Fruit fly (Drosophila melanogaster) whole organism, embryonic: ENCODE results near the gene Mtpalpha.

Experiments
- Awh ChIP-seq: fragments of 200-800 bp; sonication (Bioruptor generic); IDR thresholded peaks from 2 replicates; pipeline ENCODE4, ENCODE4 v1.3.6; 2022; ENCODE audit warnings: missing biosample characterization, missing genetic modification characterization
- Bdp1 ChIP-seq: fragments of 200-800 bp; sonication (Bioruptor generic); optimal IDR thresholded peaks from 3 replicates; lab custom pipeline; 2016; ENCODE audit warnings: missing biosample characterization, missing genetic modification characterization
- Blimp-1 ChIP-seq: fragments of 200-800 bp; sonication (Bioruptor generic); optimal IDR thresholded peaks from 3 replicates; lab custom pipeline; 2018; ENCODE audit warnings: missing biosample characterization, missing genetic modification characterization, mild to moderate bottlenecking, moderate library complexity, missing genetic modification reagents
- CG10147 ChIP-seq: fragments of 200-800 bp; sonication (Bioruptor generic); optimal IDR thresholded peaks from 2 replicates; lab custom pipeline; 2019; ENCODE audit warnings: missing biosample characterization, mild to moderate bottlenecking, missing genetic modification characterization, moderate library complexity
- CG10366 ChIP-seq: fragments of 200-800 bp; sonication (Bioruptor generic); IDR thresholded peaks from 2 replicates; pipeline ENCODE4 v1.3.6; 2022; ENCODE audit warnings: missing biosample characterization, missing genetic modification characterization
- CG13624 ChIP-seq: fragments of 200-800 bp; sonication (Bioruptor generic); optimal IDR thresholded peaks from 2 replicates; lab custom pipeline; 2016; ENCODE audit warnings: missing biosample characterization, missing genetic modification characterization
- CG17361 ChIP-seq: fragments of 200-800 bp; sonication (Bioruptor generic); IDR thresholded peaks from 3 replicates; pipeline ENCODE4 v1.3.6; 2022; ENCODE audit warnings: missing biosample characterization, missing genetic modification characterization
- CG2678 ChIP-seq: fragments of 200-800 bp; sonication (Bioruptor generic); optimal IDR thresholded peaks from 3 replicates; lab custom pipeline; 2019; ENCODE audit warnings: missing biosample characterization, mild to moderate bottlenecking, missing genetic modification characterization, moderate library complexity
- CG31441 ChIP-seq: fragments of 200-800 bp; sonication (Bioruptor generic); IDR thresholded peaks from 2 replicates; pipeline ENCODE4 v1.3.6; 2022; ENCODE audit warnings: missing biosample characterization, missing genetic modification characterization
- CG33557 ChIP-seq: fragments of 200-800 bp; sonication (Bioruptor generic); optimal IDR thresholded peaks from 2 replicates; lab custom pipeline; 2019; ENCODE audit warnings: missing biosample characterization, mild to moderate bottlenecking, missing genetic modification characterization, moderate library complexity
- CG4820 ChIP-seq: fragments of 200-800 bp; sonication (Bioruptor generic); optimal IDR thresholded peaks from 3 replicates; lab custom pipeline; 2016; ENCODE audit warnings: missing biosample characterization, missing genetic modification characterization
- CG5953 ChIP-seq: fragments of 200-800 bp; sonication (Bioruptor generic); IDR thresholded peaks from 2 replicates; pipeline ENCODE4 v1.3.6; 2022; ENCODE audit warnings: missing biosample characterization, missing genetic modification characterization
- CG6813 ChIP-seq: fragments of 200-800 bp; sonication (Bioruptor generic); optimal IDR thresholded peaks from 2 replicates; lab custom pipeline; 2017; ENCODE audit warnings: missing biosample characterization, missing genetic modification characterization, mild to moderate bottlenecking, moderate library complexity, missing genetic modification reagents
- CG7786 ChIP-seq: fragments of 200-800 bp; sonication (Bioruptor generic); optimal IDR thresholded peaks from 2 replicates; lab custom pipeline; 2016; ENCODE audit warnings: missing biosample characterization, missing genetic modification characterization
- CG7963 ChIP-seq: fragments of 200-800 bp; sonication (Bioruptor generic); IDR thresholded peaks from 3 replicates; pipeline ENCODE4 v1.3.6; 2022; ENCODE audit warnings: missing biosample characterization, missing genetic modification characterization; ENCODE audit not compliant: partially characterized antibody
- CG7987 ChIP-seq: fragments of 200-800 bp; sonication (Bioruptor generic); optimal IDR thresholded peaks from 2 replicates; lab custom pipeline; 2018; ENCODE audit warnings: missing biosample characterization, mild to moderate bottlenecking, missing genetic modification characterization, moderate library complexity
- CG8765 ChIP-seq: fragments of 200-800 bp; sonication (Bioruptor generic); IDR thresholded peaks from 2 replicates; pipeline ENCODE4 v1.3.6; 2022; ENCODE audit warnings: missing biosample characterization, missing genetic modification characterization
- Chrac-16 ChIP-seq: fragments of 200-800 bp; sonication (Bioruptor generic); optimal IDR thresholded peaks from 3 replicates; lab custom pipeline; 2016; ENCODE audit warnings: missing biosample characterization, missing genetic modification characterization
- CkIIα-i1 ChIP-seq: fragments of 200-800 bp; sonication (Bioruptor generic); IDR thresholded peaks from 2 replicates; pipeline ENCODE4 v1.3.6; 2022; ENCODE audit warnings: missing biosample characterization, missing genetic modification characterization
- D ChIP-seq, 2 experiments: fragments of 200-800 bp in 1 of 2; fragments of >200 bp in 1 of 2; sonication (Bioruptor generic) in 1 of 2; optimal IDR thresholded peaks; 2 replicates in 1 of 2; 3 replicates in 1 of 2; lab custom pipeline; 2017; ENCODE audit warnings: mild to moderate bottlenecking in 1 of 2, missing biosample characterization in 1 of 2, missing genetic modification characterization in 1 of 2, missing genetic modification reagents in 1 of 2
- E2f1 ChIP-seq: fragments of 200-800 bp; sonication (Bioruptor generic); IDR thresholded peaks from 2 replicates; pipeline ENCODE4 v1.3.6; 2022; ENCODE audit warnings: missing biosample characterization, missing genetic modification characterization
- Jarid2 ChIP-seq: fragments of 200-800 bp; sonication (Bioruptor generic); optimal IDR thresholded peaks from 3 replicates; lab custom pipeline; 2017; ENCODE audit warnings: mild to moderate bottlenecking, missing biosample characterization, missing genetic modification reagents, missing genetic modification characterization
- Med ChIP-seq: fragments of 200-800 bp; sonication (Bioruptor generic); peaks from one replicate; lab custom pipeline; 2016; ENCODE audit warnings: missing biosample characterization, missing genetic modification characterization, mild to moderate bottlenecking, inconsistent platforms, moderate library complexity
- Nf-YC ChIP-seq: fragments of 200-800 bp; optimal IDR thresholded peaks from 3 replicates; lab custom pipeline; 2019; ENCODE audit warnings: missing biosample characterization, mild to moderate bottlenecking, missing genetic modification characterization, moderate library complexity
- Optix ChIP-seq: fragments of 200-800 bp; sonication (Bioruptor generic); IDR thresholded peaks from 3 replicates; pipeline ENCODE4 v1.3.6; 2022; ENCODE audit warnings: missing biosample characterization, missing genetic modification characterization
- Pdp1 ChIP-seq, 2 experiments: fragments of 200-800 bp; sonication (Bioruptor generic); optimal IDR thresholded peaks; 3 replicates each; lab custom pipeline; 2016; ENCODE audit warnings: missing biosample characterization in 2 of 2, missing genetic modification characterization in 2 of 2, mild to moderate bottlenecking in 1 of 2, moderate library complexity in 1 of 2
- Ssrp ChIP-seq: fragments of 200-800 bp; sonication (Bioruptor generic); optimal IDR thresholded peaks from 2 replicates; lab custom pipeline; 2018; ENCODE audit warnings: missing biosample characterization, mild to moderate bottlenecking, missing genetic modification characterization, moderate library complexity
- Taf1 ChIP-seq: fragments of 200-800 bp; sonication (Bioruptor generic); IDR thresholded peaks from 2 replicates; pipeline ENCODE4 v1.3.6; 2022; ENCODE audit warnings: missing biosample characterization, missing genetic modification characterization
- amos ChIP-seq: fragments of 200-800 bp; sonication (Bioruptor generic); IDR thresholded peaks from 2 replicates; pipeline ENCODE4 v1.3.6; 2022; ENCODE audit warnings: missing biosample characterization, missing genetic modification characterization; ENCODE audit not compliant: partially characterized antibody
- ase ChIP-seq: fragments of 200-800 bp; sonication (Bioruptor generic); IDR thresholded peaks from 3 replicates; pipeline ENCODE4 v1.3.6; 2022; ENCODE audit warnings: missing biosample characterization, missing genetic modification characterization
- croc ChIP-seq: fragments of 200-800 bp; sonication (Bioruptor generic); conservative IDR thresholded peaks from 3 replicates; pipeline ENCODE4 v1.3.6; 2022; ENCODE audit warnings: missing biosample characterization, missing genetic modification characterization
- dysf ChIP-seq: fragments of 200-800 bp; sonication (Bioruptor generic); IDR thresholded peaks from 3 replicates; pipeline ENCODE4 v1.3.6; 2022; ENCODE audit warnings: missing biosample characterization, missing genetic modification characterization
- eve ChIP-seq, 2 experiments: fragments of >200 bp; optimal IDR thresholded peaks; 2 replicates each; lab custom pipeline; 2017; ENCODE audit warnings: missing biosample characterization in 2 of 2, missing genetic modification characterization in 2 of 2
- fd102C ChIP-seq: fragments of 200-800 bp; sonication (Bioruptor generic); optimal IDR thresholded peaks from 2 replicates; lab custom pipeline; 2018; ENCODE audit warnings: missing biosample characterization, mild to moderate bottlenecking, missing genetic modification characterization, moderate library complexity
- fd64A ChIP-seq: fragments of 200-800 bp; sonication (Bioruptor generic); optimal IDR thresholded peaks from 3 replicates; lab custom pipeline; 2018; ENCODE audit warnings: missing biosample characterization, mild to moderate bottlenecking, missing genetic modification characterization
- gsb-n ChIP-seq: fragments of 200-800 bp; sonication (Bioruptor generic); optimal IDR thresholded peaks from 3 replicates; lab custom pipeline; 2018; ENCODE audit warnings: missing biosample characterization, mild to moderate bottlenecking, missing genetic modification characterization
- klu ChIP-seq: fragments of 200-800 bp; sonication (Bioruptor generic); IDR thresholded peaks from 2 replicates; pipeline ENCODE4 v1.3.6; 2022; ENCODE audit warnings: missing biosample characterization, missing genetic modification characterization
- lov ChIP-seq, 2 experiments: fragments of 200-800 bp in 1 of 2; fragments of >200 bp in 1 of 2; sonication (Bioruptor generic) in 1 of 2; IDR thresholded peaks in 1 of 2; optimal IDR thresholded peaks in 1 of 2; 2 replicates in 1 of 2; 3 replicates in 1 of 2; pipeline versions ENCODE4 v1.3.6 to Lab custom; 2017 to 2022; ENCODE audit warnings: missing biosample characterization in 1 of 2, missing genetic modification characterization in 1 of 2
- oc ChIP-seq: fragments of 200-800 bp; sonication (Bioruptor generic); optimal IDR thresholded peaks from 2 replicates; lab custom pipeline; 2018; ENCODE audit warnings: missing biosample characterization, mild to moderate bottlenecking, missing genetic modification characterization, moderate library complexity
- pita ChIP-seq: fragments of 200-800 bp; sonication (Bioruptor generic); optimal IDR thresholded peaks from 2 replicates; lab custom pipeline; 2017; ENCODE audit warnings: missing biosample characterization, mild to moderate bottlenecking, missing genetic modification characterization
- prd ChIP-seq, 3 experiments: fragments of >200 bp in 2 of 3; fragments of 200-800 bp in 1 of 3; sonication (Bioruptor generic) in 1 of 3; optimal IDR thresholded peaks in 2 of 3; IDR thresholded peaks in 1 of 3; 2 replicates in 2 of 3; 3 replicates in 1 of 3; pipeline versions ENCODE4 v1.3.6 to Lab custom; 2017 to 2022; ENCODE audit warnings: missing biosample characterization in 1 of 3, missing genetic modification characterization in 1 of 3
- salm ChIP-seq: fragments of 200-800 bp; sonication (Bioruptor generic); optimal IDR thresholded peaks from 2 replicates; lab custom pipeline; 2018; ENCODE audit warnings: missing biosample characterization, mild to moderate bottlenecking, missing genetic modification characterization
- sisA ChIP-seq: fragments of 200-800 bp; sonication (Bioruptor generic); IDR thresholded peaks from 2 replicates; pipeline ENCODE4 v1.3.6; 2022; ENCODE audit warnings: missing biosample characterization, missing genetic modification characterization
- sob ChIP-seq: fragments of 200-800 bp; sonication (Bioruptor generic); IDR thresholded peaks from 2 replicates; pipeline ENCODE4 v1.3.6; 2022; ENCODE audit warnings: missing biosample characterization, missing genetic modification characterization
- ssp ChIP-seq: fragments of 200-800 bp; sonication (Bioruptor generic); IDR thresholded peaks from 2 replicates; pipeline ENCODE4 v1.3.6; 2022; ENCODE audit warnings: missing biosample characterization, missing genetic modification characterization
- tll ChIP-seq, 2 experiments: fragments of 200-800 bp in 1 of 2; fragments of >200 bp in 1 of 2; sonication (Bioruptor generic) in 1 of 2; optimal IDR thresholded peaks; 2 replicates each; lab custom pipeline; 2017 to 2019; ENCODE audit warnings: missing biosample characterization in 2 of 2, missing genetic modification characterization in 2 of 2, mild to moderate bottlenecking in 1 of 2, moderate library complexity in 1 of 2
- tna ChIP-seq: fragments of 200-800 bp; sonication (Bioruptor generic); IDR thresholded peaks from 2 replicates; pipeline ENCODE4 v1.3.6; 2022; ENCODE audit warnings: missing biosample characterization, missing genetic modification characterization; ENCODE audit not compliant: partially characterized antibody
- ttk ChIP-seq: fragments of 200-800 bp; sonication (Bioruptor generic); IDR thresholded peaks from 2 replicates; pipeline ENCODE4 v2.1.2; 2022; ENCODE audit warnings: missing biosample characterization, missing genetic modification characterization

Gene Mtpalpha

dm6 chr2L:9598390-9598789, 21.8 kb upstream of the Mtpalpha start (continued):
- TF ChIP-seq Nf-YC (tag; lab: Kevin White, UChicago) (no peak), salm (peak; percentile 13), amos (GFP tag; lab: Robert Waterston, UW) (no peak), gsb-n (tag; lab: Kevin White, UChicago) (peak; percentile 72), D (optimal IDR thresholded peaks at IDR 0.05; lab: Kevin White, UChicago) (no peak), D (GFP tag; optimal IDR thresholded peaks at IDR 0.05; lab: Kevin White, UChicago) (peak; percentile 82), lov (optimal IDR thresholded peaks at IDR 0.05; lab: Kevin White, UChicago) (no peak), lov (GFP tag; IDR thresholded peaks at IDR 0.05; lab: Robert Waterston, UW) (peak; percentile 93; the same call in 2 of the 3 replicates), CG13624 (GFP tag; lab: Kevin White, UChicago) (no peak), CG6813 (GFP tag; lab: Kevin White, UChicago) (peak; percentile 37), ttk (peak; percentile 76), Ssrp (tag; lab: Kevin White, UChicago) (peak; percentile 71), CG8765 (GFP tag; lab: Robert Waterston, UW) (peak; percentile 79; the same call in 1 of the 2 replicates), dysf (GFP tag; lab: Robert Waterston, UW) (peak; percentile 67), CG10147 (GFP tag; lab: Kevin White, UChicago) (no peak), oc (peak; percentile 12), croc (peak; percentile 83), prd (optimal IDR thresholded peaks at IDR 0.05; lab: Kevin White, UChicago) (no peak), prd (GFP tag; IDR thresholded peaks at IDR 0.05; lab: Robert Waterston, UW) (peak; percentile 94), CkIIα-i1 (GFP tag; lab: Robert Waterston, UW) (no peak), pita (no peak), CG10366 (GFP tag; lab: Robert Waterston, UW) (peak; percentile 68), CG7963 (GFP tag; lab: Robert Waterston, UW) (no peak), fd64A (GFP tag; lab: Kevin White, UChicago) (peak; percentile 37), sisA (GFP tag; lab: Robert Waterston, UW) (peak; percentile 80), CG33557 (peak; percentile 73), CG7987 (GFP tag; lab: Kevin White, UChicago) (no peak), Bdp1 (GFP tag; lab: Kevin White, UChicago) (no peak), ssp (GFP tag; lab: Robert Waterston, UW) (peak; percentile 70), Blimp-1 (peak; percentile 67), Chrac-16 (GFP tag; lab: Kevin White, UChicago) (peak; percentile 61), Awh (GFP tag; lab: Robert Waterston, UW) (peak; percentile 67), tna (GFP tag; lab: Robert Waterston, UW) (no peak), klu (GFP tag; lab: Robert Waterston, UW) (peak; percentile 57; the same call in 1 of the 2 replicates), CG2678 (tag; lab: Kevin White, UChicago) (no peak), Optix (GFP tag; lab: Robert Waterston, UW) (peak; percentile 79), Med (GFP tag; lab: Kevin White, UChicago) (peak; percentile 67), E2f1 (GFP tag; lab: Robert Waterston, UW) (peak; percentile 65), tll (GFP tag; optimal IDR thresholded peaks at IDR 0.05; lab: Kevin White, UChicago) (peak in 1 of 2 experiments; percentile 21), Jarid2 (GFP tag; lab: Kevin White, UChicago) (peak; percentile 14), sob (GFP tag; lab: Robert Waterston, UW) (peak; percentile 73; the same call in 1 of the 2 replicates), Taf1 (GFP tag; lab: Robert Waterston, UW) (no peak), eve (GFP tag; optimal IDR thresholded peaks at IDR 0.05; lab: Kevin White, UChicago) (peak in 1 of 2 experiments; percentile 57), CG4820 (GFP tag; lab: Kevin White, UChicago) (peak; percentile 71), ase (GFP tag; lab: Robert Waterston, UW) (no peak; the same call in 2 of the 3 replicates), CG7786 (GFP tag; lab: Kevin White, UChicago) (no peak), Pdp1 (GFP tag; optimal IDR thresholded peaks at IDR 0.05; lab: Kevin White, UChicago) (peak in 1 of 2 experiments; percentile 1), CG5953 (peak; percentile 65), CG17361 (peak; percentile 63; the same call in 2 of the 3 replicates), CG31441 (GFP tag; lab: Robert Waterston, UW) (peak; percentile 69), fd102C (GFP tag; lab: Kevin White, UChicago) (peak; percentile 75)
